Fruit fly (Drosophila melanogaster): ENCODE measurements around the gene Dhc1.

The Dhc1 gene

DNA sequence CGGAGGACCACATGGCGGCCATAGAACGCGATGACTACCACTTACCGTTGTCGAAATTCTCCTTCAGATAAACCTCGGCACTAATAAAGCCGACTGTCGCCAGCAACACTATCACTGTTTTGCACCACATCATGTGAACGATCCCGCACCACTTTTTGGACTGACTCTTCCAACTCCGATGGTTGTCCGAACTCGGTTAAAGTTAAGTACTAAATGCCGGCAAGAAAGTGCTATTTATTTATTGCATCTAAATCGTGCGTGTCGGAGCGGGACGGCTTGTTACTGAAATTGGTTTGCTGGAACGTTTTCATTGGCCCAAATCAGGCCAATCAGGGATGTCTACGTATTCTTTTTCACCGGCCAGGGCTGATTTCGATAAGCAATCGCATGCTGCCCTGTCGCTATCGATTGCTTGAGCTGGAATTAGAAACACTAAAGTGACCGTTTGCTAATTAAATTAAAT lies 43.8 kb downstream of the Dhc1 start, which contains the start of gene Calr:
TSS of gene Calr (minus strand) at position 219 of the 463 bp plus-strand sequence.
- peak; percentile 35 for TF ChIP-seq CG34367 (tag; optimal IDR thresholded peaks at IDR 0.05)
- TF ChIP-seq CG13204 (GFP tag; optimal IDR thresholded peaks at IDR 0.05), result no peak
- TF ChIP-seq CG17806 (tag; optimal IDR thresholded peaks at IDR 0.05), result no peak
- TF ChIP-seq D1 (tag; optimal IDR thresholded peaks at IDR 0.05), result no peak
- TF ChIP-seq CG14655 (GFP tag; optimal IDR thresholded peaks at IDR 0.05), result no peak
- TF ChIP-seq CG9948 (tag; optimal IDR thresholded peaks at IDR 0.05), result no peak
- no peak for TF ChIP-seq Ets98B (GFP tag; IDR thresholded peaks at IDR 0.05)
- no peak for TF ChIP-seq fd96Ca (GFP tag; IDR thresholded peaks at IDR 0.05)
- no peak for TF ChIP-seq rn (GFP tag; IDR thresholded peaks at IDR 0.05)
- no peak for TF ChIP-seq Pif1A (GFP tag; optimal IDR thresholded peaks at IDR 0.05)
- no peak for TF ChIP-seq CG8159 (tag; optimal IDR thresholded peaks at IDR 0.05)
- TF ChIP-seq CG12605 (GFP tag; IDR thresholded peaks at IDR 0.05), result no peak
- peak; percentile 27 for TF ChIP-seq gl (tag; optimal IDR thresholded peaks at IDR 0.05)
- TF ChIP-seq CG10348 (GFP tag; IDR thresholded peaks at IDR 0.05), result no peak
- TF ChIP-seq EcR (GFP tag; optimal IDR thresholded peaks at IDR 0.05), result no peak
- TF ChIP-seq Pif1B (GFP tag; optimal IDR thresholded peaks at IDR 0.05), result no peak
- no peak for TF ChIP-seq CG8301 (tag; optimal IDR thresholded peaks at IDR 0.05)
- TF ChIP-seq CG4496 (GFP tag; IDR thresholded peaks at IDR 0.05), result no peak
- TF ChIP-seq CG15710 (tag; optimal IDR thresholded peaks at IDR 0.05), result peak; percentile 8
- no peak for TF ChIP-seq CG32121 (GFP tag; IDR thresholded peaks at IDR 0.05)
- TF ChIP-seq Snoo (tag; optimal IDR thresholded peaks at IDR 0.05), result peak; percentile 30

- TF ChIP-seq CG8301 (tag; optimal IDR thresholded peaks at IDR 0.05) (no peak), CG10348 (GFP tag; IDR thresholded peaks at IDR 0.05) (no peak), CG8159 (tag; optimal IDR thresholded peaks at IDR 0.05) (no peak), CG34367 (tag; optimal IDR thresholded peaks at IDR 0.05) (no peak), EcR (GFP tag; optimal IDR thresholded peaks at IDR 0.05) (peak; percentile 30), CG32121 (GFP tag; IDR thresholded peaks at IDR 0.05) (no peak), CG9948 (tag; optimal IDR thresholded peaks at IDR 0.05) (no peak)
These were observed 44.3 kb downstream of the Dhc1 start for dm6 chr3R:9630053-9630632.

DNA sequence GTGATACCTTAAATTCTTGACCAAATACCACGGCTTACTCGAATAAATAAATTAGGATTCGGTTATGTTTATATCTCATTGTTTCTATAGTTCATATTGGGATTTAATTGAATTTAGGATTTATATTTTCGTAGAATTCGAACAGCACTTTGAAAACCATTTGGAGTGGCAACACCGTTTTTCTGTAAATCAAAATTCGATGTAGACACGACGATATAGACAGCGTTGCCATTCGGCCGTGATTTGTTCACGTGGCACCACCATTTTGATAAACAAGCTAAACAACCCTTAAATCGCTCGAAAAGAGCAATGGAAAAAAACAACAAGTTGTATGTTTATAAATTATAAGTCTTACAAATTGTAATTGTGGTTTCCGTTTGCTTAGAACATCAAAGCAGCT lies 45.8 kb downstream of the Dhc1 start:
- no peak for TF ChIP-seq Pif1A (GFP tag; optimal IDR thresholded peaks at IDR 0.05)
- TF ChIP-seq CG12605 (GFP tag; IDR thresholded peaks at IDR 0.05), result no peak

- TF ChIP-seq CG8159 (tag; optimal IDR thresholded peaks at IDR 0.05), result no peak
- TF ChIP-seq CG4496 (GFP tag; IDR thresholded peaks at IDR 0.05), result no peak
- TF ChIP-seq CG15710 (tag; optimal IDR thresholded peaks at IDR 0.05), result no peak
- no peak for TF ChIP-seq CG14655 (GFP tag; optimal IDR thresholded peaks at IDR 0.05)
- no peak for TF ChIP-seq D1 (tag; optimal IDR thresholded peaks at IDR 0.05)
- TF ChIP-seq gl (tag; optimal IDR thresholded peaks at IDR 0.05), result no peak
- no peak for TF ChIP-seq Snoo (tag; optimal IDR thresholded peaks at IDR 0.05)
- TF ChIP-seq rn (GFP tag; IDR thresholded peaks at IDR 0.05), result no peak
- no peak for TF ChIP-seq CG32121 (GFP tag; IDR thresholded peaks at IDR 0.05)
- TF ChIP-seq CG17806 (tag; optimal IDR thresholded peaks at IDR 0.05), result no peak
- TF ChIP-seq Pif1B (GFP tag; optimal IDR thresholded peaks at IDR 0.05), result no peak
- no peak for TF ChIP-seq CG9948 (tag; optimal IDR thresholded peaks at IDR 0.05)
These were observed 46.4 kb downstream of the Dhc1 start for dm6 chr3R:9628036-9628435.

dm6 chr3R:9626880-9627401 lies 47.5 kb downstream of the Dhc1 start, which contains the start of the genes CG9427 and CG8319:
Gene CG9427 (minus strand): TSS chr3R:9626930.
Gene CG8319 (plus strand): TSS chr3R:9627321.
- TF ChIP-seq Pif1B (GFP tag; optimal IDR thresholded peaks at IDR 0.05), result peak; percentile 33
- TF ChIP-seq CG13204 (GFP tag; optimal IDR thresholded peaks at IDR 0.05), result no peak
- TF ChIP-seq CG4496 (GFP tag; IDR thresholded peaks at IDR 0.05), result no peak
- no peak for TF ChIP-seq rn (GFP tag; IDR thresholded peaks at IDR 0.05)
- no peak for TF ChIP-seq CG34367 (tag; optimal IDR thresholded peaks at IDR 0.05)
- TF ChIP-seq gl (tag; optimal IDR thresholded peaks at IDR 0.05), result no peak
- TF ChIP-seq EcR (GFP tag; optimal IDR thresholded peaks at IDR 0.05), result no peak
- peak; percentile 3 for TF ChIP-seq CG8301 (tag; optimal IDR thresholded peaks at IDR 0.05)
- TF ChIP-seq Snoo (tag; optimal IDR thresholded peaks at IDR 0.05), result peak; percentile 9
- peak; percentile 32 for TF ChIP-seq CG9948 (tag; optimal IDR thresholded peaks at IDR 0.05)
- peak; percentile 33 for TF ChIP-seq CG8159 (tag; optimal IDR thresholded peaks at IDR 0.05)
- no peak for TF ChIP-seq CG32121 (GFP tag; IDR thresholded peaks at IDR 0.05)
- peak; percentile 37 for TF ChIP-seq CG17806 (tag; optimal IDR thresholded peaks at IDR 0.05)
- no peak for TF ChIP-seq fd96Ca (GFP tag; IDR thresholded peaks at IDR 0.05)
- TF ChIP-seq D1 (tag; optimal IDR thresholded peaks at IDR 0.05), result no peak
- TF ChIP-seq CG15710 (tag; optimal IDR thresholded peaks at IDR 0.05), result peak; percentile 24
- no peak for TF ChIP-seq Ets98B (GFP tag; IDR thresholded peaks at IDR 0.05)

DNA sequence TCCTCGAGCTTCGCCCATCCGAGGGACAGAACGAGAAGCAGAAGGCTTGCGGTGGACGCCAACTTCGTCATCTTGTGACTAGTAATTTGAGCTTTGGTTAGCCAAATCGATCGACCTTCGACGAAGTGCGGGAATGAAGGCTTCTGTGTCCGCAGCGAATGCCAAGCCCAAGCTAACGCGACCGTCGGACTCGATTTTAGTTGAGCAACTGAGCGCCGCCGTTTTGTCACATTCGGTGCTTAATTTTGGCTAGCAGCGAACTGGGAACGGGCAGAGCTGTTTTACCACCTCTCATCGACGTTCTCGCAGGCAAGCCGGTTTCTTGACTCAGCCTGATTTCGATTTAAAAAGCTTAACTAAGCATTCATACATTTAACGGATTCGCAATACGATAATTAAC lies 48.2 kb downstream of the Dhc1 start:
- no peak for TF ChIP-seq gl (tag; optimal IDR thresholded peaks at IDR 0.05)
- peak; percentile 3 for TF ChIP-seq EcR (GFP tag; optimal IDR thresholded peaks at IDR 0.05)
- no peak for TF ChIP-seq CG8301 (tag; optimal IDR thresholded peaks at IDR 0.05)
- no peak for TF ChIP-seq Pif1A (GFP tag; optimal IDR thresholded peaks at IDR 0.05)
- TF ChIP-seq CG10348 (GFP tag; IDR thresholded peaks at IDR 0.05), result no peak
- TF ChIP-seq CG12605 (GFP tag; IDR thresholded peaks at IDR 0.05), result no peak
- no peak for TF ChIP-seq Ets98B (GFP tag; IDR thresholded peaks at IDR 0.05)

Data from whole organism, pupa.